Fruit fly (Drosophila melanogaster) whole organism, pupa: ENCODE data around the gene b6.

Source experiments
- CG10348 ChIP-seq: fragments of 200-800 bp; sonication (Bioruptor generic); IDR thresholded peaks from 2 replicates; pipeline ENCODE4 v1.3.6; 2022; ENCODE audit warnings: missing biosample characterization, missing genetic modification characterization
- CG12605 ChIP-seq: fragments of 200-800 bp; sonication (Bioruptor generic); IDR thresholded peaks from 2 replicates; pipeline ENCODE4 v1.3.6; 2022; ENCODE audit warnings: missing biosample characterization, missing genetic modification characterization
- CG13204 ChIP-seq: fragments of 200-800 bp; sonication (Bioruptor generic); optimal IDR thresholded peaks from 2 replicates; lab custom pipeline; 2018; ENCODE audit warnings: missing biosample characterization, mild to moderate bottlenecking, missing genetic modification characterization, moderate library complexity
- CG14655 ChIP-seq: fragments of 200-800 bp; sonication (Bioruptor generic); optimal IDR thresholded peaks from 3 replicates; lab custom pipeline; 2017; ENCODE audit warnings: mild to moderate bottlenecking, missing biosample characterization, missing genetic modification reagents, missing genetic modification characterization
- CG15710 ChIP-seq: fragments of 200-800 bp; sonication (Bioruptor generic); optimal IDR thresholded peaks from 2 replicates; lab custom pipeline; 2018; ENCODE audit warnings: missing biosample characterization, mild to moderate bottlenecking, missing genetic modification characterization, moderate library complexity
- CG17806 ChIP-seq: fragments of 200-800 bp; sonication (Bioruptor generic); optimal IDR thresholded peaks from 2 replicates; lab custom pipeline; 2018; ENCODE audit warnings: missing biosample characterization, mild to moderate bottlenecking, missing genetic modification characterization, moderate library complexity
- CG32121 ChIP-seq: fragments of 200-800 bp; sonication (Bioruptor generic); IDR thresholded peaks from 2 replicates; pipeline ENCODE4 v1.3.6; 2022; ENCODE audit warnings: missing biosample characterization, missing genetic modification characterization
- CG34367 ChIP-seq: fragments of 200-800 bp; sonication (Bioruptor generic); optimal IDR thresholded peaks from 2 replicates; lab custom pipeline; 2018; ENCODE audit warnings: missing biosample characterization, mild to moderate bottlenecking, missing genetic modification characterization
- CG4496 ChIP-seq: fragments of 200-800 bp; sonication (Bioruptor generic); IDR thresholded peaks from 3 replicates; pipeline ENCODE4 v1.3.6; 2022; ENCODE audit warnings: missing biosample characterization, missing genetic modification characterization
- CG8159 ChIP-seq: fragments of 200-800 bp; sonication (Bioruptor generic); optimal IDR thresholded peaks from 3 replicates; lab custom pipeline; 2018; ENCODE audit warnings: missing biosample characterization, mild to moderate bottlenecking, missing genetic modification characterization, moderate library complexity
- CG8301 ChIP-seq: fragments of 200-800 bp; sonication (Bioruptor generic); optimal IDR thresholded peaks from 2 replicates; lab custom pipeline; 2018; ENCODE audit warnings: missing biosample characterization, mild to moderate bottlenecking, missing genetic modification characterization
- CG9948 ChIP-seq: fragments of 200-800 bp; sonication (Bioruptor generic); optimal IDR thresholded peaks from 2 replicates; lab custom pipeline; 2018; ENCODE audit warnings: missing biosample characterization, mild to moderate bottlenecking, missing genetic modification characterization, moderate library complexity
- D1 ChIP-seq: fragments of 200-800 bp; sonication (Bioruptor generic); optimal IDR thresholded peaks from 2 replicates; lab custom pipeline; 2018; ENCODE audit warnings: missing biosample characterization, mild to moderate bottlenecking, missing genetic modification characterization, moderate library complexity
- EcR ChIP-seq: fragments of 200-800 bp; sonication (Bioruptor generic); optimal IDR thresholded peaks from 3 replicates; lab custom pipeline; 2019; ENCODE audit warnings: missing biosample characterization, missing genetic modification characterization, mild to moderate bottlenecking, moderate library complexity, missing genetic modification reagents
- Ets98B ChIP-seq: fragments of 200-800 bp; sonication (Bioruptor generic); IDR thresholded peaks from 2 replicates; pipeline ENCODE4 v1.3.6; 2022; ENCODE audit warnings: missing biosample characterization, missing genetic modification characterization
- Pif1A ChIP-seq: fragments of 200-800 bp; sonication (Bioruptor generic); optimal IDR thresholded peaks from 3 replicates; lab custom pipeline; 2016; ENCODE audit warnings: missing biosample characterization, missing genetic modification characterization
- Pif1B ChIP-seq: fragments of 200-800 bp; sonication (Bioruptor generic); optimal IDR thresholded peaks from 3 replicates; lab custom pipeline; 2016; ENCODE audit warnings: missing biosample characterization, missing genetic modification characterization
- Snoo ChIP-seq: fragments of 200-800 bp; sonication (Bioruptor generic); optimal IDR thresholded peaks from 3 replicates; lab custom pipeline; 2017; ENCODE audit warnings: missing biosample characterization, mild to moderate bottlenecking, missing genetic modification characterization, inconsistent platforms
- fd96Ca ChIP-seq: fragments of 200-800 bp; sonication (Bioruptor generic); IDR thresholded peaks from 3 replicates; pipeline ENCODE4 v1.3.6; 2022; ENCODE audit warnings: missing biosample characterization, missing genetic modification characterization
- gl ChIP-seq: fragments of 200-800 bp; sonication (Bioruptor generic); optimal IDR thresholded peaks from 2 replicates; lab custom pipeline; 2018; ENCODE audit warnings: missing biosample characterization, mild to moderate bottlenecking, missing genetic modification characterization
- rn ChIP-seq: fragments of 200-800 bp; sonication (Bioruptor generic); IDR thresholded peaks from 2 replicates; pipeline ENCODE4 v1.3.6; 2022; ENCODE audit warnings: missing biosample characterization, missing genetic modification characterization

b6 gene

DNA sequence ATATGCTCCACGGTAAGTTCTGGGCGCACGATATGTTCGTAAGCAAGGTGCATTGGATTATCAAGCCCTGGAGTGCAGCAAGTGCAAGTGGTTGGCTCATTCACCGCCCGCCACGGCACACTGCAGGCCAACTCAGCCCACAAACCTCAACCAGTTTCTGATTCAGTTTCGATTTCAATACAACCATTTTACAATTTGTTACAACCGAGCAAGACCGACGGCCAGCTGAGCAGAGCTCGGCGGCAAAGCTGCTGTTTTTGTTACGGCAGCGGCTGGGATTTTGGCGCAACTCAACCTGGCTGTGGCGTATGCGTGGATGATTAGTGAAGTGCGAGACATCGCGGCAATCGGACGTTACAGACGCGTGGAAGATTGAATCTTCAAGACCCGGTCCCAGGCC lies at the start of gene b6:
Gene b6 (plus strand): TSS at position 320 of the 400 bp plus-strand sequence.
- TF ChIP-seq CG8159 (tag; lab: Kevin White, UChicago) (no peak), D1 (tag; lab: Kevin White, UChicago) (no peak), Ets98B (no peak), rn (GFP tag; lab: Robert Waterston, UW) (no peak), Snoo (tag; lab: Kevin White, UChicago) (no peak), gl (tag; lab: Kevin White, UChicago) (no peak), CG34367 (tag; lab: Kevin White, UChicago) (no peak), CG10348 (GFP tag; lab: Robert Waterston, UW) (no peak), CG14655 (GFP tag; lab: Kevin White, UChicago) (no peak), fd96Ca (no peak), CG17806 (tag; lab: Kevin White, UChicago) (no peak), CG4496 (GFP tag; lab: Robert Waterston, UW) (no peak), CG9948 (tag; lab: Kevin White, UChicago) (no peak), CG15710 (tag; lab: Kevin White, UChicago) (no peak), CG13204 (no peak), Pif1A (GFP tag; lab: Kevin White, UChicago) (no peak), Pif1B (GFP tag; lab: Kevin White, UChicago) (no peak), CG12605 (GFP tag; lab: Robert Waterston, UW) (no peak), CG32121 (no peak), CG8301 (no peak)

- no peak for TF ChIP-seq Pif1B (GFP tag; lab: Kevin White, UChicago)
- no peak for TF ChIP-seq Pif1A (GFP tag; lab: Kevin White, UChicago)
- TF ChIP-seq CG15710 (tag; lab: Kevin White, UChicago), result no peak
Measured at dm6 chrX:1643640-1644039, 42.8 kb upstream of the b6 start.

DNA sequence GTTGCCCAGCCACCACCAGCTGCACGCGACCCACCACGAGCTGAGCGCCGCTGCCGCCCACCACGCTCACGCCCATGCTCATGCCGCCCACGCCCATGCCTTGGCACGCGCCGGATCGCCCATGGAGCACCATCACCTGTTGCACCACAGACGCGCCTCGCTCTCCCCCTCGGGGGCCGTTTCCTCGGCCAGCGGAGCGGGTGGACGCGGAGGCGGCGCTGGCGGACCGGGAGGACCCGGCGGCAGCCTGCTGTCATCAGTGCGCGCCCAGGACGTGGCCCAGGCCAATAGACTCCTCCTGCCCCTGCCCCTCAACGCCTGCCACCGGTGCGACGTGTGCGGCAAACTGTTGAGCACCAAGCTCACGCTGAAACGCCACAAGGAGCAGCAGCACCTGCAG lies 38.5 kb upstream of the b6 start:
- no peak for TF ChIP-seq CG13204
- no peak for TF ChIP-seq CG8159 (tag; lab: Kevin White, UChicago)
- no peak for TF ChIP-seq Pif1A (GFP tag; lab: Kevin White, UChicago)
- TF ChIP-seq CG34367 (tag; lab: Kevin White, UChicago), result no peak
- no peak for TF ChIP-seq CG14655 (GFP tag; lab: Kevin White, UChicago)
- no peak for TF ChIP-seq CG32121
- TF ChIP-seq gl (tag; lab: Kevin White, UChicago), result no peak
- no peak for TF ChIP-seq CG12605 (GFP tag; lab: Robert Waterston, UW)

DNA sequence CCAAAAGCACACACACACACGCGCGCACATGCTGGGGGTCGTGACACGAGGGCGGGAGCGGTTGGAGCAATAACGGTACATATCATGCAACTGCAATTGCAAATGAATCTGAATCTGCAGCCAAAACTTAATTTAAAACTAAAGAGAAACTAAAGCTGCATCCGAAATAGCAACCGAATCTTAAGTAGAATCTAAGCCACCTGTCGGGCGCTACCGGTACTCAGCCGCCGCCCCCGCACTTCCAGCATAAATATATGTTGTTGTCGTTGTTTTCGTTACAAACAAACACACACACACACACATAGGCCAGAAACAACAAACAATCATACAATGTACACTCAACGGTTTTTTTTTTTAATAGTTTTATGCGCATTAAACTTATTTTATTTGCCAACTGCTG lies 26.2 kb upstream of the b6 start:
- TF ChIP-seq CG32121, result no peak
- no peak for TF ChIP-seq EcR
- TF ChIP-seq CG9948 (tag; lab: Kevin White, UChicago), result no peak
- TF ChIP-seq CG8159 (tag; lab: Kevin White, UChicago), result no peak

DNA sequence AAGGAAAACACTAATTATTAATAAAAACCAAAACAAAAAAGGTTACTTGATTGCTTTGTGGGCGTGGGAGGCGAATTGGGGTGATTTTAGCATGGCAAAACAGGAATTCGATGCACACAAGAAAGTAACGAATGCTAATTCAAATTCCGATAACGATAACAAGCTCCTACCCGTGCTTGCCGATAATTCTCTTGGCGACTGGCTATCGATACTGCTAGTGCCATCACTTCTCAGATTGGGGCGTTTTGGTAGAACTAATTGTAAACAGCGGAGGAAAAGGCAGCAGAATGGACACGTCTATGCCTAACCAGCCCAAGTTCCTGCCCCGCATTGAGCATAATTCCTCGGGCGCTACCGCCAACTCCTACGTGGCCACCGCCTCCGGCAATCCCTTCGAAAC lies 21.6 kb upstream of the b6 start, which contains the start of gene dor:
Gene dor (plus strand): TSS at position 217 of the 400 bp plus-strand sequence.
- TF ChIP-seq gl (tag; lab: Kevin White, UChicago) (no peak), fd96Ca (no peak), D1 (tag; lab: Kevin White, UChicago) (no peak), EcR (no peak), Pif1A (GFP tag; lab: Kevin White, UChicago) (no peak), CG32121 (no peak), CG4496 (GFP tag; lab: Robert Waterston, UW) (no peak)

- TF ChIP-seq CG15710 (tag; lab: Kevin White, UChicago) (no peak), CG13204 (no peak), CG8159 (tag; lab: Kevin White, UChicago) (no peak), D1 (tag; lab: Kevin White, UChicago) (no peak), Ets98B (no peak), CG34367 (tag; lab: Kevin White, UChicago) (no peak), rn (GFP tag; lab: Robert Waterston, UW) (no peak), fd96Ca (no peak), CG8301 (no peak), CG9948 (tag; lab: Kevin White, UChicago) (no peak), CG10348 (GFP tag; lab: Robert Waterston, UW) (no peak), CG17806 (tag; lab: Kevin White, UChicago) (no peak), CG14655 (GFP tag; lab: Kevin White, UChicago) (no peak), Snoo (tag; lab: Kevin White, UChicago) (no peak), CG4496 (GFP tag; lab: Robert Waterston, UW) (no peak), gl (tag; lab: Kevin White, UChicago) (no peak), CG32121 (no peak), Pif1B (GFP tag; lab: Kevin White, UChicago) (no peak), Pif1A (GFP tag; lab: Kevin White, UChicago) (no peak), CG12605 (GFP tag; lab: Robert Waterston, UW) (no peak)
Measured at dm6 chrX:1668688-1669087, 17.7 kb upstream of the b6 start, which contains the start of gene Mur2B. Mur2B (minus strand) TSS chrX:1668788.

DNA sequence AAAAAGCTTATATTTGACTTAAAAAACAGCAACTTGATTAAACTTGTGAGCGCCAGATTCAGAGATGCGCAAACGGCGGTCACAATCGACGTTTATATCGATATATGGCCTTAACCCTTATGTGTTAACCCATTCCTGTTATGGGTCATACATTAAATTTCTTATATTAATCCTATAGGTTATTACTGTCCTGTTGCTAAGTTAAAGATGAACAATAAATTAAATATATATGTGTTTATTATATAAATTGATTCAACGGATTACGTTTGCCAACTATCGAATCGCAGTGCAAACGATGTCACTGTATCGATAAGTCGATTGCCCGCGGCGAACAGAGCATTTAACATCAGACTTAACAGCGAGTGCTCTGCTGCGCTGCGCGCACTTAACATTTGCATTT lies 17.2 kb upstream of the b6 start, which contains the start of the genes CG3740 and hfw:
Gene CG3740 (minus strand): TSS at position 84 of the 400 bp plus-strand sequence.
Gene hfw (plus strand): TSS at position 357 of the 400 bp plus-strand sequence.
- TF ChIP-seq CG9948 (tag; lab: Kevin White, UChicago) (peak; percentile 52), EcR (no peak), CG17806 (tag; lab: Kevin White, UChicago) (peak; percentile 58), gl (tag; lab: Kevin White, UChicago) (no peak), CG8301 (no peak), CG10348 (GFP tag; lab: Robert Waterston, UW) (0 out of 2 replicates have a peak, but pooled peaks have one; percentile 9), Snoo (tag; lab: Kevin White, UChicago) (peak; percentile 45), CG8159 (tag; lab: Kevin White, UChicago) (peak; percentile 64), CG12605 (GFP tag; lab: Robert Waterston, UW) (0 out of 2 replicates have a peak, but pooled peaks have one; percentile 4), D1 (tag; lab: Kevin White, UChicago) (no peak), CG13204 (no peak), CG4496 (GFP tag; lab: Robert Waterston, UW) (peak; percentile 80), CG32121 (peak; percentile 72), CG34367 (tag; lab: Kevin White, UChicago) (no peak), rn (GFP tag; lab: Robert Waterston, UW) (peak; percentile 72; the same call in 1 of the 2 replicates), Ets98B (peak; percentile 51), Pif1B (GFP tag; lab: Kevin White, UChicago) (peak; percentile 35), CG15710 (tag; lab: Kevin White, UChicago) (peak; percentile 61), fd96Ca (peak; percentile 42; the same call in 1 of the 3 replicates)
